Worm (Caenorhabditis elegans) whole organism, L4 larva: ENCODE measurements around the gene xrn-2.

ENCODE experiments used
- Y5F2A.4 ChIP-seq: fragments of 200-800 bp; sonication (Bioruptor generic); optimal IDR thresholded peaks from 2 replicates; lab custom pipeline; 2018; ENCODE audit warnings: mild to moderate bottlenecking, missing genetic modification characterization, missing compliant biosample characterization
- ZK546.5 ChIP-seq, 2 experiments: sonication (generic microtip); optimal IDR thresholded peaks; 2 replicates each; lab custom pipeline; 2017; ENCODE audit warnings: missing biosample characterization in 2 of 2, missing genetic modification characterization in 2 of 2
- cey-2 ChIP-seq: sonication (generic microtip); optimal IDR thresholded peaks from 3 replicates; lab custom pipeline; 2017; ENCODE audit warnings: missing genetic modification characterization, mild to moderate bottlenecking, missing compliant biosample characterization, antibody characterized with exemption, borderline replicate concordance; ENCODE audit not compliant: insufficient read depth
- ctbp-1 ChIP-seq: fragments of 200-800 bp; sonication (Bioruptor generic); IDR thresholded peaks from 2 replicates; pipeline ENCODE4 v1.3.6; 2022; ENCODE audit warnings: missing genetic modification reagents, missing genetic modification characterization, missing compliant biosample characterization
- snpc-4 ChIP-seq: fragments of 150-350 bp; optimal IDR thresholded peaks from 2 replicates; lab custom pipeline; 2014; ENCODE audit warnings: missing biosample characterization, missing genetic modification characterization
- ztf-11 ChIP-seq: fragments of 150-350 bp; optimal IDR thresholded peaks from 2 replicates; lab custom pipeline; 2014; ENCODE audit warnings: missing biosample characterization, missing genetic modification characterization

ce11 chrII:14112842-14113241 is 42.7 kb upstream of the xrn-2 start:
- no peak for TF ChIP-seq ZK546.5 (tag; optimal IDR thresholded peaks at IDR 0.05; lab: Kevin White, UChicago)
- TF ChIP-seq ztf-11, result no peak
- TF ChIP-seq Y5F2A.4 (GFP tag; lab: Kevin White, UChicago), result no peak
- TF ChIP-seq cey-2, result no peak
- TF ChIP-seq ctbp-1, result no peak
- no peak for TF ChIP-seq snpc-4 (tag; lab: Kevin White, UChicago)
